Fruit fly (Drosophila melanogaster): ENCODE data around the gene Ir62a.

- TF ChIP-seq crc (GFP tag; optimal IDR thresholded peaks at IDR 0.05) (no peak), ftz-f1 (GFP tag; optimal IDR thresholded peaks at IDR 0.05) (no peak), Max (GFP tag; optimal IDR thresholded peaks at IDR 0.05) (no peak), Hey (tag; optimal IDR thresholded peaks at IDR 0.05) (no peak), CG11247 (GFP tag; IDR thresholded peaks at IDR 0.05) (no peak), CG4707 (GFP tag; optimal IDR thresholded peaks at IDR 0.05) (no peak), insv (GFP tag; optimal IDR thresholded peaks at IDR 0.05) (no peak)
These were observed 40.0 kb upstream of the Ir62a start for dm6 chr3L:1571077-1571476.
